Worm (Caenorhabditis elegans): Measurements from ENCODE around the gene srd-32.
A peak's percentile ranks its signal among the peaks of the same experiment; 100 is the strongest.

The srd-32 gene

DNA sequence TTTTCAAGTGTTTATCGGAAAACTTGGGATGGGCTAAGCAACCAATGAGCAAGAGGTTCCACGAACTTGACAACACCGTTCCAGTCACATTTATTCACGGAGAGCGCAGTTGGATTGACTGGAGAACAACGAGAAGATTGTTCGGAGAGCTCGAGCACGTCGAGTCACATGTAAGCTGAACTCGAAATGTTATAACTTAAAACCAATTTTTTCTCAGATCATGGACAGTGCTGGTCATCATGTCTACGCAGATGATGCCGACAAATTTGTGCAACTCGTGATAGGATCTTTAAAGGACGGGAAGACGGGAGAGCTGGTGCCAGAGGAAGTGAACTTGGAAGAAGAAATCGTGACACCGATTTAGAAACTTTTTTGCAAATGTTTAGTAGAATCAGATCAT lies 19.0 kb upstream of the srd-32 start:
- no peak for TF ChIP-seq T20F7.1 (GFP tag; optimal IDR thresholded peaks at IDR 0.05)
- peak; percentile 95 for TF ChIP-seq aha-1 (tag)

DNA sequence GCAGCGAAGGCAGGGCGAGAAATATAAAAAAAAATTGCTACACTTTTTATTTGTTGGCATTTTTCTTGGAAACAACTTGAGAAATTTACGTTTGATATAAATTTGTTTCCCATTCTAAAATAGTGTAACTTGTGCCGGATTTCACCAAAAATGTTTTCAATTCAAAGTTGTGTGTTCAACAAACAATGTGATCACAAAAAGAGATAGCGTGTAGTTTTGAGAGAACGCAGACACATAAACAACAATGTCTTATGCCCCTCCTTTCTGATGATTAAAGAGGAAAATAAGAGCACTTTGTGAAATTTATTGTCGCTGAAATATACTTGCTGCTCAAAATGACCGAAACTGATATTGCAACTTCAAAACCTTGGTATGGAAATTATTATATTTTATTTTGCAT lies 18.0 kb upstream of the srd-32 start, which contains the start of gene abhd-5.1:
Gene abhd-5.1, plus strand, starts transcription at position 230 of the 400 bp plus-strand sequence.
- TF ChIP-seq hmg-1.1 (GFP tag; IDR thresholded peaks at IDR 0.05), result no peak
- peak; percentile 63 for TF ChIP-seq dve-1 (tag; optimal IDR thresholded peaks at IDR 0.05; ENCODE audit: insufficient read depth)
- TF ChIP-seq mdt-29 (GFP tag; IDR thresholded peaks at IDR 0.05), result no peak
- peak; percentile 77 for TF ChIP-seq hlh-30 (tag; optimal IDR thresholded peaks at IDR 0.05; ENCODE audit: insufficient read depth)
- no peak for TF ChIP-seq ceh-20 (GFP tag; IDR thresholded peaks at IDR 0.05)
- no peak for TF ChIP-seq lin-15B (tag; optimal IDR thresholded peaks at IDR 0.05)
- TF ChIP-seq aha-1 (tag), result peak; percentile 67
- TF ChIP-seq php-3 (GFP tag; IDR thresholded peaks at IDR 0.05), result peak; percentile 54; the same call in 1 of the 2 replicates
- no peak for TF ChIP-seq mdl-1 (tag; optimal IDR thresholded peaks at IDR 0.05)
- TF ChIP-seq nhr-6 (tag; optimal IDR thresholded peaks at IDR 0.05), result peak; percentile 15
- no peak for TF ChIP-seq cey-2 (tag; optimal IDR thresholded peaks at IDR 0.05; ENCODE audit: borderline replicate concordance, insufficient read depth)
- TF ChIP-seq dmd-6 (GFP tag; IDR thresholded peaks at IDR 0.05), result no peak
- TF ChIP-seq unc-130 (GFP tag; optimal IDR thresholded peaks at IDR 0.05), result no peak
- TF ChIP-seq tag-97 (GFP tag; IDR thresholded peaks at IDR 0.05), result no peak
- peak in 1 of 2 experiments; percentile 85 for TF ChIP-seq daf-16 (GFP tag; optimal IDR thresholded peaks at IDR 0.05)
- TF ChIP-seq daf-16 (tag; optimal IDR thresholded peaks at IDR 0.05), result peak; percentile 88
- TF ChIP-seq nhr-28 (tag; optimal IDR thresholded peaks at IDR 0.05), result peak; percentile 46

- TF ChIP-seq skn-1 (tag; optimal IDR thresholded peaks at IDR 0.05) (no peak), rbr-2 (tag; optimal IDR thresholded peaks at IDR 0.05) (no peak), nhr-11 (tag; optimal IDR thresholded peaks at IDR 0.05) (no peak), daf-19 (GFP tag; conservative IDR thresholded peaks at IDR 0.05) (no peak), arid-1 (GFP tag; conservative IDR thresholded peaks at IDR 0.05) (no peak), sdz-12 (GFP tag; optimal IDR thresholded peaks at IDR 0.05) (no peak), D1046.2 (GFP tag; IDR thresholded peaks at IDR 0.05) (no peak), madf-5 (GFP tag; IDR thresholded peaks at IDR 0.05) (no peak), mdl-1 (tag; optimal IDR thresholded peaks at IDR 0.05) (no peak), hlh-30 (tag; optimal IDR thresholded peaks at IDR 0.05; ENCODE audit: insufficient read depth) (no peak), vab-7 (GFP tag; IDR thresholded peaks at IDR 0.05) (no peak), T20F7.1 (GFP tag; optimal IDR thresholded peaks at IDR 0.05) (no peak), unc-62 (GFP tag; optimal IDR thresholded peaks at IDR 0.05 in 1 of 2) (no peak), unc-62 (tag; optimal IDR thresholded peaks at IDR 0.05) (no peak), ztf-7 (tag; optimal IDR thresholded peaks at IDR 0.05) (no peak)
Observed at ce11 chrV:4850446-4850845, 15.0 kb upstream of the srd-32 start.

DNA sequence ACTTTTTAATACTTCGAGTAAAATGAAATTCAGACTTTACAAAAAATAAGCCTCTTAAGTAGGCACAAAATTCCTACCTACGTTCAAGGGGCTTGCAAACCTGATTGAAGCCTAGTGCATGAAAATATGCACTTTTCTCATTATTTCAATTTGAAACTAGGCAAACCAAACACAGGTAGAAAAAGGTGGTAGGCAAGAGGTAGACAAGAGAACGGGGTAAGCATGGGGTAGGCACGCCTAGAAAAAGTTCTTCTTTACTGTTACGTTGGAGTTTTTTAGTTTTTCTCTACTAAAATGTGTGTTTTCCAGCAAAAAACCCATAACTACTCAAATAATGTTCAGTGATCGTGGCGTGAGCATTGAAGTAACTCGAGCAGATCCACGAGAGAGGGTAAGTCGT lies 14.3 kb upstream of the srd-32 start, which contains the start of gene nex-4:
Gene nex-4, plus strand, starts transcription at position 301 of the 400 bp plus-strand sequence.
- TF ChIP-seq cey-2 (tag; optimal IDR thresholded peaks at IDR 0.05; ENCODE audit: borderline replicate concordance, insufficient read depth) (no peak), pqm-1 (tag; optimal IDR thresholded peaks at IDR 0.05) (no peak), tra-1 (GFP tag; IDR thresholded peaks at IDR 0.05) (no peak), gei-8 (GFP tag; optimal IDR thresholded peaks at IDR 0.05) (no peak), ceh-28 (tag; optimal IDR thresholded peaks at IDR 0.05) (no peak), mxl-2 (GFP tag; conservative IDR thresholded peaks at IDR 0.05) (no peak), rbr-2 (tag; optimal IDR thresholded peaks at IDR 0.05) (no peak), F10B5.3 (tag; optimal IDR thresholded peaks at IDR 0.05) (no peak), nhr-111 (GFP tag; optimal IDR thresholded peaks at IDR 0.05) (no peak), egl-43 (GFP tag; IDR thresholded peaks at IDR 0.05) (no peak), vab-7 (GFP tag; IDR thresholded peaks at IDR 0.05) (no peak), mdt-29 (GFP tag; IDR thresholded peaks at IDR 0.05) (no peak), F44E2.7 (GFP tag; IDR thresholded peaks at IDR 0.05) (no peak), mxl-3 (GFP tag; optimal IDR thresholded peaks at IDR 0.05) (no peak), sdz-12 (GFP tag; optimal IDR thresholded peaks at IDR 0.05) (no peak), zip-2 (tag; optimal IDR thresholded peaks at IDR 0.05) (no peak)
